Worm (Caenorhabditis elegans): ENCODE results near the gene snx-17.

The snx-17 gene

ce11 chrX:13090665-13091064 lies 31.4 kb downstream of the snx-17 start, which contains the start of gene R03G8.3:
Gene R03G8.3, plus strand, starts transcription at chrX:13090965.
- no peak for TF ChIP-seq gei-17 (GFP tag; optimal IDR thresholded peaks at IDR 0.05)

DNA sequence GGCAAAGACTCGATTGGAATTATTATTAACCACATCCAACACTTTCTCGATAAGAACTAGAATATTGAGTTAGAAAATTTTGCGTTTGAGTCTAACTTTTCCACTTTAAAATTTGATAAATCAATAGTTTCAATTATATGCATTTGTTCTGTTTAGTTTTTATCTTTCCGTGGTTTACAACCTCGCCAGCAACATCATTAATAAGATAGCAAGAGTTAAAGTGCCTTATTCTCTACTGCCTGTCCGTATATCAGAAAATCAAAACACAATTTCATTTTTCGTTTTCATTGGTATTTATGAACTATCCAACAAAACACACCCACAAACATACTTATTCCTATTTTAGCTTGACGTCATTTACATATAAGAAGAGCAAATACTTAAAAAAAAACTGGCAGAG lies 33.6 kb downstream of the snx-17 start:
- TF ChIP-seq chd-7 (tag; optimal IDR thresholded peaks at IDR 0.05): no peak
- no peak for TF ChIP-seq lsl-1 (GFP tag; optimal IDR thresholded peaks at IDR 0.05)
- no peak for TF ChIP-seq hmg-1.2 (GFP tag; IDR thresholded peaks at IDR 0.05)
- TF ChIP-seq lag-1 (GFP tag; IDR thresholded peaks at IDR 0.05): no peak
- TF ChIP-seq nhr-80 (tag; optimal IDR thresholded peaks at IDR 0.05): no peak
- TF ChIP-seq F57A8.1 (GFP tag; optimal IDR thresholded peaks at IDR 0.05): no peak
- no peak for TF ChIP-seq akir-1 (GFP tag; optimal IDR thresholded peaks at IDR 0.05)
- no peak for TF ChIP-seq madf-3 (GFP tag; IDR thresholded peaks at IDR 0.05)
- no peak for TF ChIP-seq Y79H2A.3 (GFP tag; conservative IDR thresholded peaks at IDR 0.05)
- TF ChIP-seq rec-8 (tag; optimal IDR thresholded peaks at IDR 0.05): no peak
- TF ChIP-seq ztf-28 (GFP tag; IDR thresholded peaks at IDR 0.05): no peak
- no peak for TF ChIP-seq F10E7.11 (tag; optimal IDR thresholded peaks at IDR 0.05)
- TF ChIP-seq zfh-2 (GFP tag; conservative IDR thresholded peaks at IDR 0.05): no peak
- TF ChIP-seq pbrm-1 (GFP tag; IDR thresholded peaks at IDR 0.05): no peak
- no peak for TF ChIP-seq ekl-4 (GFP tag; IDR thresholded peaks at IDR 0.05)
- no peak for TF ChIP-seq gei-17 (GFP tag; optimal IDR thresholded peaks at IDR 0.05)

- no peak for TF ChIP-seq snpc-4 (GFP tag; optimal IDR thresholded peaks at IDR 0.05)
- TF ChIP-seq snpc-4 (tag; optimal IDR thresholded peaks at IDR 0.05): no peak
- TF ChIP-seq ekl-4 (GFP tag; IDR thresholded peaks at IDR 0.05): no peak
- TF ChIP-seq egl-44 (GFP tag; IDR thresholded peaks at IDR 0.05): no peak
- TF ChIP-seq egl-18 (GFP tag; IDR thresholded peaks at IDR 0.05): no peak
- TF ChIP-seq T26A5.8 (tag; optimal IDR thresholded peaks at IDR 0.05): no peak
- TF ChIP-seq die-1 (tag; optimal IDR thresholded peaks at IDR 0.05): no peak
- no peak for TF ChIP-seq madf-8 (GFP tag; conservative IDR thresholded peaks at IDR 0.05)
- no peak for TF ChIP-seq F52B5.7 (tag; optimal IDR thresholded peaks at IDR 0.05)
- TF ChIP-seq snpc-3.4 (tag; optimal IDR thresholded peaks at IDR 0.05): no peak
- no peak for TF ChIP-seq zfh-2 (GFP tag; conservative IDR thresholded peaks at IDR 0.05)
- no peak for TF ChIP-seq Y56A3A.18 (GFP tag; IDR thresholded peaks at IDR 0.05)
- no peak for TF ChIP-seq nfyb-1 (GFP tag; IDR thresholded peaks at IDR 0.05)
- TF ChIP-seq rec-8 (tag; optimal IDR thresholded peaks at IDR 0.05): no peak
- no peak for TF ChIP-seq mes-4 (tag; optimal IDR thresholded peaks at IDR 0.05)
- TF ChIP-seq somi-1 (GFP tag; optimal IDR thresholded peaks at IDR 0.05): no peak
- TF ChIP-seq gei-17 (GFP tag; optimal IDR thresholded peaks at IDR 0.05): no peak
Measured at ce11 chrX:13084273-13084672, 37.8 kb downstream of the snx-17 start, which contains the start of gene R03G8.1. Gene R03G8.1, plus strand, starts transcription at chrX:13084573.

- no peak for TF ChIP-seq sptf-2 (GFP tag; optimal IDR thresholded peaks at IDR 0.05)
- no peak for TF ChIP-seq madf-6 (GFP tag; IDR thresholded peaks at IDR 0.05)
Measured at ce11 chrX:13082326-13082725, 39.8 kb downstream of the snx-17 start, which contains the start of gene str-10. Gene str-10, plus strand, starts transcription at chrX:13082626.

- TF ChIP-seq Y79H2A.3 (GFP tag; conservative IDR thresholded peaks at IDR 0.05) (no peak), lin-26 (GFP tag; IDR thresholded peaks at IDR 0.05) (no peak), madf-10 (tag; optimal IDR thresholded peaks at IDR 0.05) (no peak), ets-4 (GFP tag; optimal IDR thresholded peaks at IDR 0.05) (no peak), nfyb-1 (GFP tag; IDR thresholded peaks at IDR 0.05) (no peak), gei-17 (GFP tag; optimal IDR thresholded peaks at IDR 0.05) (no peak), chd-7 (tag; optimal IDR thresholded peaks at IDR 0.05) (no peak), atf-7 (tag; optimal IDR thresholded peaks at IDR 0.05) (no peak), unc-130 (GFP tag; optimal IDR thresholded peaks at IDR 0.05) (no peak), F55B11.4 (tag; optimal IDR thresholded peaks at IDR 0.05; ENCODE audit: borderline replicate concordance, insufficient read depth) (no peak), ztf-28 (GFP tag; IDR thresholded peaks at IDR 0.05) (no peak), ztf-18 (tag; optimal IDR thresholded peaks at IDR 0.05) (no peak), Y67H2A.10 (GFP tag; conservative IDR thresholded peaks at IDR 0.05) (no peak), him-1 (tag; optimal IDR thresholded peaks at IDR 0.05) (no peak), hlh-26 (GFP tag; conservative IDR thresholded peaks at IDR 0.05) (no peak), madf-6 (GFP tag; IDR thresholded peaks at IDR 0.05) (no peak), rcor-1 (GFP tag; IDR thresholded peaks at IDR 0.05) (no peak), F37B4.10 (GFP tag; IDR thresholded peaks at IDR 0.05) (no peak)
Measured at ce11 chrX:13077872-13078271, 44.2 kb downstream of the snx-17 start, which contains the start of gene K03A11.4. Gene K03A11.4, plus strand, starts transcription at chrX:13078172.

All from whole organism, young adult.